In the genomic region with DNA sequence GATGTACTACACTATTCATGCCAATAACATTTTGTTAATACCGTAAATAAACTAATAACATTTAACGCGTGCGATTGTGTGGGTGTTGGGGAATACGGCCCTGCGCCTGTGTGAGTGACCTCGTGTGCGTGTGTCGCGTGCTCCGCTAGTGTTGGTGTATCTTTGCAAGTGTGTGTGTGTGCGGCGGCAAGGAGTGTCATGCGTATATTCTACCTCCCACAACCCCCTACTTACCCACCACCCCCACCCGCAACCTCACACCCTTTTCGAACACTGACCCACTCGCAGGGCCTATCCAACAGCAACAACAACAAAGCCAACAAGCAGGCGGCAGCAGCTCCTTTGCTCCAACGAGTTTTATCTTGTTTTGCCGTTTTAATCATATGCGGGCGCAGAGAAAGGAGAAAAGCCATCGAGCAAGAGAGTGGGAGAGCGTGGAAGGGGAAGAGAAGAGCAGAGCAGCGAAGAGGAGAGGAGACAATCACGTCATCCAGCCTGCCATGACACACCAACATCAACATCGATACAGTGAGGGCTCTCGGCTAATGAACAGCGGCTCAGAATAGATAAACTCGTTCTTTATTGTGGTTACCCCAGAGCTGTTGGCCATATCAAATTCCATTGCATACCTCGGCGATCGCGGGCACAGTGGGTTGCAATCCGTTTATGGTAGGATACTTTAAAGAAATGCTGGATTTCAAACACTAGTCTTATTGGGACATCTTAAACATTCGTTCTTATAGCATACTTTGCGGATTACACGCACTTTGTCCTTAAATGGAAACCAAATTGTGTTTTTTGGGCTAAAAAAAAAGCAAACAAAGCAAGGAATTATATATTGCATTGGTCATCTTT, we compare ENCODE assay signal across 1 fruit fly cellular context.
TF ChIP-seq lines count a peak whose summit lies in the region.

No protein-coding gene starts in this region.

TF ChIP-seq in whole organism, embryonic, 481 proteins besides CTCF, POLR2A, EP300 and RAD21 (continued from another document):
- TF ChIP-seq CG3407 (GFP tag; optimal IDR thresholded peaks at IDR 0.05; lab: Kevin White, UChicago) (no peak), kay (GFP tag; optimal IDR thresholded peaks at IDR 0.05; lab: Kevin White, UChicago) (peak; percentile 11), Ssrp (tag; optimal IDR thresholded peaks at IDR 0.05; lab: Kevin White, UChicago) (no peak), croc (GFP tag; conservative IDR thresholded peaks at IDR 0.05; lab: Robert Waterston, UW) (no peak), slp2 (GFP tag; optimal IDR thresholded peaks at IDR 0.05; lab: Kevin White, UChicago) (no peak), inv (GFP tag; IDR thresholded peaks at IDR 0.05; lab: Robert Waterston, UW; ENCODE audit: partially characterized antibody) (no peak), E2f2 (GFP tag; IDR thresholded peaks at IDR 0.05; lab: Robert Waterston, UW) (no peak), NK7.1 (GFP tag; optimal IDR thresholded peaks at IDR 0.05; lab: Kevin White, UChicago) (peak; percentile 0)
